Worm (Caenorhabditis elegans): ENCODE measurements around the gene M106.2.
A peak's percentile ranks its signal among the peaks of the same experiment; 100 is the strongest.

ce11 chrII:10851110-10851509 is 1.3 kb upstream of the M106.2 start:
- TF ChIP-seq arid-1 (GFP tag; conservative IDR thresholded peaks at IDR 0.05) (0 out of 2 replicates have a peak, but pooled peaks have one; percentile 25), fos-1 (tag; optimal IDR thresholded peaks at IDR 0.05) (no peak), egl-27 (tag; optimal IDR thresholded peaks at IDR 0.05) (no peak)
